Worm (Caenorhabditis elegans): ENCODE data around the gene R148.4.

R148.4 gene

ce11 chrIII:3176775-3177174 lies 5.4 kb downstream of the R148.4 start:
- TF ChIP-seq chd-7 (tag; optimal IDR thresholded peaks at IDR 0.05) (no peak), mxl-1 (tag; optimal IDR thresholded peaks at IDR 0.05) (no peak), dox-1 (GFP tag; IDR thresholded peaks at IDR 0.05) (0 out of 2 replicates have a peak, but pooled peaks have one; percentile 28), lin-26 (GFP tag; IDR thresholded peaks at IDR 0.05) (0 out of 2 replicates have a peak, but pooled peaks have one; percentile 14), egrh-3 (GFP tag; IDR thresholded peaks at IDR 0.05) (peak; percentile 69; the same call in 1 of the 2 replicates), ets-4 (GFP tag; optimal IDR thresholded peaks at IDR 0.05) (no peak), ceh-27 (GFP tag; optimal IDR thresholded peaks at IDR 0.05) (no peak), xnd-1 (tag; optimal IDR thresholded peaks at IDR 0.05) (no peak), bed-2 (GFP tag; IDR thresholded peaks at IDR 0.05) (no peak), zfh-2 (GFP tag; conservative IDR thresholded peaks at IDR 0.05) (peak; percentile 69)

- TF ChIP-seq zfh-2 (GFP tag; conservative IDR thresholded peaks at IDR 0.05) (peak; percentile 66), mel-28 (tag; optimal IDR thresholded peaks at IDR 0.05; ENCODE audit: borderline replicate concordance) (no peak), sdz-38 (tag; optimal IDR thresholded peaks at IDR 0.05) (no peak)
Observed at ce11 chrIII:3179855-3180254, 8.5 kb downstream of the R148.4 start.

DNA sequence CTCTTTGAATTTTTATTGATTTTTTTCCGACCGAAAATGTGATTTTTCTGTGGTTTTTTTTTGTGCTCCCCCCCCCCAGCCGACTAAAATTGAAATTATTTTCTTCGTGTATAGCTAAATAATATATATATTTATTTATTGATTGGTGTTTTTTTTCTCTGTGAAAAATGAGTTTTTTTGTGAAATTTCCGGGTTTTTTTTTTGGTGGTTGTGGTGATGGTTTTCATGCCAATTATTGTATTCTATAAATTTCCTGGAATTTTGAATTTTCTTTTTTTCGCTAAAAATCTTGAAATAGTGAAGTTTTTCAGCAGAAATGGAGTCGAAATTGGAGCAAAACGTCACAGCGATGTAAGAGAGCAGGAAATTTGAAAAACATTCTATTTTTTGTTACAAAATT lies 12.0 kb downstream of the R148.4 start, which contains the start of gene lmtr-5:
Gene lmtr-5 (plus strand): TSS at position 301 of the 400 bp plus-strand sequence.
- TF ChIP-seq Y79H2A.3 (GFP tag; conservative IDR thresholded peaks at IDR 0.05) (no peak), lin-35 (GFP tag; optimal IDR thresholded peaks at IDR 0.05) (no peak), atf-7 (tag; optimal IDR thresholded peaks at IDR 0.05) (no peak), unc-62 (GFP tag; optimal IDR thresholded peaks at IDR 0.05) (no peak), K12H6.12 (tag; optimal IDR thresholded peaks at IDR 0.05) (no peak), mes-4 (tag; optimal IDR thresholded peaks at IDR 0.05) (no peak), nhr-80 (tag; optimal IDR thresholded peaks at IDR 0.05) (no peak), ztf-22 (GFP tag; optimal IDR thresholded peaks at IDR 0.05) (no peak), F52B5.7 (tag; optimal IDR thresholded peaks at IDR 0.05) (no peak), snpc-3.4 (tag; optimal IDR thresholded peaks at IDR 0.05) (no peak), dox-1 (GFP tag; IDR thresholded peaks at IDR 0.05) (no peak), ztf-3 (GFP tag; optimal IDR thresholded peaks at IDR 0.05) (no peak), ekl-4 (GFP tag; IDR thresholded peaks at IDR 0.05) (no peak), ama-1 (optimal IDR thresholded peaks at IDR 0.05) (no peak), ama-1 (GFP tag; optimal IDR thresholded peaks at IDR 0.05) (no peak), hlh-26 (GFP tag; conservative IDR thresholded peaks at IDR 0.05) (no peak)

- no peak for TF ChIP-seq rpc-1 (optimal IDR thresholded peaks at IDR 0.05)
- peak; percentile 64 for TF ChIP-seq rpc-1 (tag; optimal IDR thresholded peaks at IDR 0.05)
- peak; percentile 50 for TF ChIP-seq B0261.1 (tag; optimal IDR thresholded peaks at IDR 0.05)
- no peak for TF ChIP-seq bed-1 (GFP tag; IDR thresholded peaks at IDR 0.05)
- TF ChIP-seq hmg-1.2 (GFP tag; IDR thresholded peaks at IDR 0.05), result 0 out of 2 replicates have a peak, but pooled peaks have one; percentile 20
- peak; percentile 76 for TF ChIP-seq tbp1 (GFP tag; optimal IDR thresholded peaks at IDR 0.05)
Observed at ce11 chrIII:3185232-3185631, 13.8 kb downstream of the R148.4 start.

DNA sequence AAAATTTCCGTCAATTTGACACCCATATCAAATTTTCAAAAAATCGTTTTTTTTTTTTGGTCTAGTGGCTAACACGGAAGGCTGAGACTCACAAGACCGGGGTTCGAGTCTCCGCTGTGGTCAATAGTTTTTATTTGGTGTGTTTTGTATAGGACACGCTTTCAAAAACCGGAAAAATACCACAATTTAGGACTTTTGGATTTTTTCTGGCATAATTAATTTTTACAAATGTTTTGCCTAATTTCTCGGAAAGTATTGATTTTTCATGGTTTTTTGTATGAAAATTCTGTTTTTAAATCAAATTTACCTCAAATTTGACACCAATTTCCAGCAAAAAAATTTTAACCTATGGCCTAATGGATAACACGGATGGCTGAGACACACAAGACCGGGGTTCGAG lies 14.6 kb downstream of the R148.4 start, which contains the start of gene mks-1:
Gene mks-1 (plus strand): TSS at position 301 of the 400 bp plus-strand sequence.
- no peak for TF ChIP-seq chd-7 (tag; optimal IDR thresholded peaks at IDR 0.05)
- TF ChIP-seq mes-4 (tag; optimal IDR thresholded peaks at IDR 0.05), result no peak
- peak; percentile 71 for TF ChIP-seq tbp1 (GFP tag; optimal IDR thresholded peaks at IDR 0.05)
- no peak for TF ChIP-seq dpl-1 (GFP tag; optimal IDR thresholded peaks at IDR 0.05)
- no peak for TF ChIP-seq F49E8.2 (tag; optimal IDR thresholded peaks at IDR 0.05; ENCODE audit: insufficient read depth)
- TF ChIP-seq him-1 (tag; optimal IDR thresholded peaks at IDR 0.05), result peak; percentile 15
- no peak for TF ChIP-seq aptf-2 (GFP tag; conservative IDR thresholded peaks at IDR 0.05)
- no peak for TF ChIP-seq Y56A3A.18 (GFP tag; IDR thresholded peaks at IDR 0.05)
- no peak for TF ChIP-seq athp-1 (tag; optimal IDR thresholded peaks at IDR 0.05)
- no peak for TF ChIP-seq ceh-40 (GFP tag; IDR thresholded peaks at IDR 0.05)
- TF ChIP-seq egrh-3 (GFP tag; IDR thresholded peaks at IDR 0.05), result no peak
